Worm (Caenorhabditis elegans): ENCODE measurements around the gene T22F3.8.

Gene T22F3.8

DNA sequence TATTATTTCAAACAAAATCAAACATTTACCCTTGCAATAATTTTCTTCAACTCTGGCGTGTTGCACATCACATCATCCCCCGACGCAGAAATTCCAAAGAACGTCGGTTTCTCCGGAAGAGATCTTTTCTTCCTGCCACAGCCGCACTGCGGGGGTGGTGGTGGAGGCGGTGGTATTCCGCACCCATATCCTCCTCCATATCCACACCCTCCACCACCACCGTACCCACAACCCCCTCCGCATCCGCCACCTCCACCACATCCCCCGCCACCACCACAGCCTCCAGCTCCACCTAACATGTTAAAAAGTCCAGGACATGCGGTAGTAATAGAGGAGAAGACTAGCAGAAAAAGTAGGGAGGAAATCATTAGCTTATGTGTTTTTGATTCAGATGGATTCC is 50.4 kb downstream of the T22F3.8 start, which contains the start of gene grl-29:
Gene grl-29 (minus strand): TSS at position 368 of the 400 bp plus-strand sequence.
- TF ChIP-seq pes-1 (GFP tag; IDR thresholded peaks at IDR 0.05) (no peak), hmg-4 (GFP tag; optimal IDR thresholded peaks at IDR 0.05) (no peak), B0310.2 (tag; optimal IDR thresholded peaks at IDR 0.05) (no peak), F13C5.2 (tag; optimal IDR thresholded peaks at IDR 0.05) (no peak), sea-1 (GFP tag; conservative IDR thresholded peaks at IDR 0.05) (no peak), flt-1 (GFP tag; IDR thresholded peaks at IDR 0.05) (no peak), ama-1 (optimal IDR thresholded peaks at IDR 0.05) (no peak), aly-1 (tag; optimal IDR thresholded peaks at IDR 0.05) (no peak), tbx-11 (GFP tag; IDR thresholded peaks at IDR 0.05) (no peak), tra-4 (tag; optimal IDR thresholded peaks at IDR 0.05) (no peak), ets-7 (tag; optimal IDR thresholded peaks at IDR 0.05) (no peak), scrt-1 (GFP tag; IDR thresholded peaks at IDR 0.05) (no peak), ceh-36 (tag; optimal IDR thresholded peaks at IDR 0.05) (no peak), hnd-1 (tag; optimal IDR thresholded peaks at IDR 0.05) (no peak), tbx-37 (GFP tag; conservative IDR thresholded peaks at IDR 0.05) (no peak), hmbx-1 (tag; optimal IDR thresholded peaks at IDR 0.05) (no peak)

DNA sequence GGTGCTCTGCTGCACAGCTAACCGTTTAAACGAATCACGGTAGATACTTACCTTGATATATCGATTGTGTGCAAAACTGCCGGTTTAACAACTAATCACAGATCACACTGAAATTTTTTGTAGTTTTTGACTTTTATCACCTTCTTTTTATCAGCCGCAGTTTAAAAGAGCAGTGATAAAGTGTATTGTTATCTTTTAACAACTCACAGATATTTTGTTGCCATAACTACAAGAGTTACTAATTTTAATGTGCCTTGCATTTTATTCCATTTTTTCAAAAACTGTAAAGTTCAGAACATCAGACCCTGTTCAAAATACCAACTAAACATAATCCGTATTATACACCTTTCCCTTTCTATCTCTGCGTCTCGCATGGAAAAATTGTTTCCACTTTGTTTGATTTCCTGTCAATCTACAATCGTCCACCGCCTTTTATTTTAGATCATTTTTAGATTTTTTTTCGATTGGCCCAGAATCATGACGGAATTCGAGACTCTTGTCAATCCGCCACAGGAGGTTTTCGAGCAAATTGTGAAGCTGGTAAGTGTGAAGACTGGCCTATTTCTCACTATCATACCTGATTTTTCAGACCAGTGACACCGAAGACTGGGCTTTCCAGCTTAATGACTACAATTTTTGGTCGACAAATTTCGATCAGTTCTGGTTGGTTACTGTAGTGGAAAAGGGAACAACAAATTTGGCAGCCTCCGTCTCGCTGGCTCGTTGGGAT is 52.3 kb downstream of the T22F3.8 start, which contains the start of gene T24A6.20:
Gene T24A6.20 (plus strand): TSS at position 395 of the 730 bp plus-strand sequence.
- TF ChIP-seq aly-1 (tag; optimal IDR thresholded peaks at IDR 0.05) (no peak), scrt-1 (GFP tag; IDR thresholded peaks at IDR 0.05) (no peak), B0310.2 (tag; optimal IDR thresholded peaks at IDR 0.05) (no peak), hmg-4 (GFP tag; optimal IDR thresholded peaks at IDR 0.05) (no peak), tbx-11 (GFP tag; IDR thresholded peaks at IDR 0.05) (no peak), hmbx-1 (tag; optimal IDR thresholded peaks at IDR 0.05) (no peak), tra-4 (tag; optimal IDR thresholded peaks at IDR 0.05) (no peak), F13C5.2 (tag; optimal IDR thresholded peaks at IDR 0.05) (no peak), ets-7 (tag; optimal IDR thresholded peaks at IDR 0.05) (no peak), ceh-13 (GFP tag; optimal IDR thresholded peaks at IDR 0.05) (no peak), tbx-37 (GFP tag; conservative IDR thresholded peaks at IDR 0.05) (no peak)
